Fruit fly (Drosophila melanogaster): ENCODE data around the gene CG31301.

CG31301 gene

DNA sequence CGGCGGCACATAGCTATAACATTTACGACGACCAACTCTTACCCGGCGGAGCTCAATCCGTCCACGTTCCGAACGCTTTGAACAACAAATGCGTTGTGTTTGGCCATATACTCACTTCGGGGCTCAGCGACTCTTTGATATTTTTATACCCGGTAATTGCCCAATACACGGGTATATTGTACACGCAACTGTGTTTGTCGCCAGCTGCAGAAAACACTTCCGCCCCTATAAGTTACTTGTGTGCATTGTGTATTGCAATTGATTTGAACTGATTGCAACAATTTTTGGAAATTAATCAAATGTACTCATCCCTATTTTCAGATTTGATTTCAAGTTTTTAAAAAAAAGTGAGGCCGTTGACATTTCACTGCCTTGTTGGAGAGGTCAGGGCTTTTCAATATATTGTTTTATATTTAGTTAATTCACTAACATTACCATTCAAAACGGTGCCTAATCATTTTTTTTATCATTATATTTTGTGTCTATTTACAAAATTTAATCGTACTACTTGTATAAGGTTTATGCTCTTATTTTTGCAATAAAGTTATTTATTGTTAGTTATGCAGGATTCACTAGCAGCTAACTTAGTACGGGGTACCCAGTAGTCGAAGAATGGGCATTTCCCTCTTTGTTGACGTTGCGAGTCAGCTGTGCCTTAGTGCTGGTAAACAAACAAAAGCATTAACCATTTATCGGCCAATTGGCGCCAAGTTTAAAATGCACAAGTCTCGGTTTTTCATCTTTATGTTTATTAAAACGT is 2.9 kb upstream of the CG31301 start, which contains the start of gene Nagk (continued):
- TF ChIP-seq CG14441 (GFP tag; IDR thresholded peaks at IDR 0.05) = peak; percentile 29
- peak; percentile 64 for TF ChIP-seq sug (tag; optimal IDR thresholded peaks at IDR 0.05)
- no peak for TF ChIP-seq sqz (GFP tag; optimal IDR thresholded peaks at IDR 0.05)
- TF ChIP-seq ind (GFP tag; optimal IDR thresholded peaks at IDR 0.05) = peak; percentile 59
- peak; percentile 39 for TF ChIP-seq CG14014 (GFP tag; IDR thresholded peaks at IDR 0.05)
- peak; percentile 39 for TF ChIP-seq CG17829 (tag; optimal IDR thresholded peaks at IDR 0.05)
- TF ChIP-seq CG1233 (GFP tag; optimal IDR thresholded peaks at IDR 0.05) = peak; percentile 61
- peak; percentile 13 for TF ChIP-seq CG4617 (GFP tag; optimal IDR thresholded peaks at IDR 0.05; ENCODE audit: borderline replicate concordance)
- TF ChIP-seq caup (GFP tag; optimal IDR thresholded peaks at IDR 0.05; ENCODE audit: severe bottlenecking) = peak; percentile 34
- 0 out of 2 replicates have a peak, but pooled peaks have one; percentile 5 for TF ChIP-seq dati (GFP tag; IDR thresholded peaks at IDR 0.05)
- no peak for TF ChIP-seq prd (optimal IDR thresholded peaks at IDR 0.05)
- peak; percentile 40 for TF ChIP-seq prd (GFP tag; IDR thresholded peaks at IDR 0.05)
- peak; percentile 71 for TF ChIP-seq CG15011 (GFP tag; optimal IDR thresholded peaks at IDR 0.05)
- TF ChIP-seq Elba2 (GFP tag; optimal IDR thresholded peaks at IDR 0.05) = peak; percentile 10
- peak; percentile 9 to 72 for TF ChIP-seq chif (GFP tag; optimal IDR thresholded peaks at IDR 0.05)
- TF ChIP-seq CG12104 (GFP tag; optimal IDR thresholded peaks at IDR 0.05) = peak; percentile 77
- TF ChIP-seq B-H1 (GFP tag; IDR thresholded peaks at IDR 0.05) = 0 out of 3 replicates have a peak, but pooled peaks have one; percentile 19
- peak; percentile 34 for TF ChIP-seq pzg (GFP tag; optimal IDR thresholded peaks at IDR 0.05)
- TF ChIP-seq CG4282 (GFP tag; optimal IDR thresholded peaks at IDR 0.05) = no peak
- TF ChIP-seq CG9609 (GFP tag; optimal IDR thresholded peaks at IDR 0.05) = peak; percentile 25
- no peak for TF ChIP-seq CG4730 (GFP tag; IDR thresholded peaks at IDR 0.05)
- peak; percentile 77 for TF ChIP-seq CG12391 (tag; optimal IDR thresholded peaks at IDR 0.05)
- TF ChIP-seq shn (GFP tag; optimal IDR thresholded peaks at IDR 0.05) = peak; percentile 39
- peak; percentile 37 for TF ChIP-seq CG1792 (GFP tag; optimal IDR thresholded peaks at IDR 0.05)
- TF ChIP-seq Meics (GFP tag; optimal IDR thresholded peaks at IDR 0.05) = peak; percentile 81
- no peak for TF ChIP-seq CG4404 (GFP tag; IDR thresholded peaks at IDR 0.05)
- peak; percentile 66 for TF ChIP-seq phol (tag; optimal IDR thresholded peaks at IDR 0.05)
- TF ChIP-seq lab (GFP tag; optimal IDR thresholded peaks at IDR 0.05) = peak; percentile 53
- TF ChIP-seq CG17359 (tag; optimal IDR thresholded peaks at IDR 0.05) = peak; percentile 34
- TF ChIP-seq mirr (GFP tag; optimal IDR thresholded peaks at IDR 0.05) = peak; percentile 31
- peak; percentile 68 for TF ChIP-seq odd (GFP tag; optimal IDR thresholded peaks at IDR 0.05)
- TF ChIP-seq CG4820 (GFP tag; optimal IDR thresholded peaks at IDR 0.05) = peak; percentile 53
- TF ChIP-seq GATAe (GFP tag; conservative IDR thresholded peaks at IDR 0.05) = no peak
- TF ChIP-seq bigmax (GFP tag; optimal IDR thresholded peaks at IDR 0.05) = no peak
- TF ChIP-seq Dp (GFP tag; optimal IDR thresholded peaks at IDR 0.05) = peak; percentile 84
- peak in 1 of 2 experiments; percentile 48 for TF ChIP-seq Hr78 (GFP tag; optimal IDR thresholded peaks at IDR 0.05)
- peak; percentile 79 for TF ChIP-seq CG9437 (GFP tag; optimal IDR thresholded peaks at IDR 0.05)
- TF ChIP-seq CG12299 (tag; optimal IDR thresholded peaks at IDR 0.05) = no peak
- peak; percentile 60 for TF ChIP-seq CG16863 (GFP tag; optimal IDR thresholded peaks at IDR 0.05)
- TF ChIP-seq CG34376 (GFP tag; optimal IDR thresholded peaks at IDR 0.05) = peak; percentile 50
- peak; percentile 57 for TF ChIP-seq HLH54F (GFP tag; optimal IDR thresholded peaks at IDR 0.05)
- peak; percentile 77 for TF ChIP-seq CG30403 (GFP tag; optimal IDR thresholded peaks at IDR 0.05)
- peak; percentile 12 for TF ChIP-seq CG12942 (GFP tag; optimal IDR thresholded peaks at IDR 0.05)
- no peak for TF ChIP-seq zen2 (GFP tag; IDR thresholded peaks at IDR 0.05; ENCODE audit: partially characterized antibody)
- TF ChIP-seq ham (GFP tag; IDR thresholded peaks at IDR 0.05) = no peak
- TF ChIP-seq HmgZ (tag; optimal IDR thresholded peaks at IDR 0.05) = peak; percentile 5
- TF ChIP-seq CG1602 (GFP tag; optimal IDR thresholded peaks at IDR 0.05) = peak; percentile 57
- no peak for TF ChIP-seq p53 (GFP tag; optimal IDR thresholded peaks at IDR 0.05)
- TF ChIP-seq CG31224 (GFP tag; IDR thresholded peaks at IDR 0.05) = no peak; the same call in 1 of the 2 replicates
